ENCODE assay signal across 1 fruit fly cellular context in the genomic region with DNA sequence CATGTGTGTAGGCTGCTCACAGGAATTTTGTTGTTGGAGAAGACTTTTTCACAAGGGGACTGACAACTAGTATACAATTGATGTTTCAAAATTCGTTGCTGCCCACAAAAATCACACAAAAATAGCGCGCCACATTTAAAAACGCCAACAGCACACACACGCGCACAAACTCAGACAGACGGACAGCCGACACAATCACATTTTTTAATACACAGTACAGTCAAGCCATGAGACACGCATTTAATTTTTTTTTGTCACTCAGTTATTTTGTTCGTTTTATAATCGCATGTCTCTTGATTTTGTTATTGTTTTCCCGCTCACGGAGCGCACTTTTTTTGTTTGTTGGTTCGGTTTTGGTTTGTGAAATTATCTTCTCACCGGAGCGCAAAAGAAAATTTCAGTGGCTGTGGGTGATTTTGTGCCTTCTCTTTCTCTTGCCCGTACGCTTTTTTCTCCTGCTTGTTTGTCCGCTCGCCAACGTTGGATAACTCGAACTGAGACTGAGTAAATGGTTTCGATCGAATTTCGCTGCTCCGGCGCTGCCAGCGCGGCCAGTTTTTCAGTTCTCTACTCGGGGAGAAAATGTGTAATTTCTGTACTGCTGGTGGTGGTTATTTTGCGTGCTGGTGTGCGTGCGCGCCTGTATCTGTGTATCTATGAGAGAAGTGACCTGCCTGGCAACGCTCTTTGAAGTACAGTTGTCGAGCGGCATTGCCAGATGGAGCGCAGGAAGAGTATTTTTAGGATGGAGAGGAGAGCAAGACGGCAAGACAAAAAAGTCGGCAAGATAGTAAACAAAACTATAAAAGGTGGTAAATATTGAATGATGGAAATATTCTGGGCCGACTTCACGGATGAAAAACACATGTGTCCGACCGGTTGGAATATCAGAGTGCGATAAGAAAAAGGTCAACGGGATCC.
TF ChIP-seq lines count a peak whose summit lies in the region.

A gene (minus strand): TSS at position 499 of the 921 bp plus-strand sequence.

TF ChIP-seq in whole organism, embryonic, 481 proteins besides CTCF, POLR2A, EP300 and RAD21 (continued from another document):
- peak; percentile 65 for TF ChIP-seq CG15696 (tag; optimal IDR thresholded peaks at IDR 0.05; lab: Kevin White, UChicago)
- TF ChIP-seq pnt (GFP tag; optimal IDR thresholded peaks at IDR 0.05; lab: Kevin White, UChicago) = peak; percentile 13
- TF ChIP-seq H2.0 (GFP tag; IDR thresholded peaks at IDR 0.05; lab: Robert Waterston, UW) = no peak
- TF ChIP-seq Adf1 (GFP tag; IDR thresholded peaks at IDR 0.05; lab: Robert Waterston, UW) = peak; percentile 83
- no peak for TF ChIP-seq trh (GFP tag; optimal IDR thresholded peaks at IDR 0.05; lab: Kevin White, UChicago)
- peak; percentile 84 for TF ChIP-seq CG10431 (GFP tag; optimal IDR thresholded peaks at IDR 0.05; lab: Kevin White, UChicago)
- TF ChIP-seq CG8089 (GFP tag; optimal IDR thresholded peaks at IDR 0.05; lab: Kevin White, UChicago) = no peak
- TF ChIP-seq CG11723 (GFP tag; optimal IDR thresholded peaks at IDR 0.05; lab: Kevin White, UChicago) = peak; percentile 34
- peak in 1 of 2 experiments; percentile 35 for TF ChIP-seq Eip74EF (GFP tag; optimal IDR thresholded peaks at IDR 0.05; lab: Kevin White, UChicago)
- peak; percentile 66 for TF ChIP-seq CG18619 (GFP tag; optimal IDR thresholded peaks at IDR 0.05; lab: Kevin White, UChicago)
- peak; percentile 66 for TF ChIP-seq lbe (GFP tag; optimal IDR thresholded peaks at IDR 0.05; lab: Kevin White, UChicago)
- TF ChIP-seq gcm2 (GFP tag; optimal IDR thresholded peaks at IDR 0.05; lab: Kevin White, UChicago) = no peak
- no peak for TF ChIP-seq CG14050 (GFP tag; IDR thresholded peaks at IDR 0.05; lab: Robert Waterston, UW)
- TF ChIP-seq crc (GFP tag; optimal IDR thresholded peaks at IDR 0.05; lab: Kevin White, UChicago) = no peak
- peak; percentile 21 for TF ChIP-seq chn (GFP tag; optimal IDR thresholded peaks at IDR 0.05; lab: Kevin White, UChicago)
- peak; percentile 49 for TF ChIP-seq CG9932 (GFP tag; IDR thresholded peaks at IDR 0.05; lab: Robert Waterston, UW)
- 0 out of 4 replicates have a peak, but pooled peaks have one; percentile 26 for TF ChIP-seq Dll (GFP tag; IDR thresholded peaks at IDR 0.05; lab: Robert Waterston, UW; ENCODE audit: partially characterized antibody)
- TF ChIP-seq sd (tag; optimal IDR thresholded peaks at IDR 0.05; lab: Kevin White, UChicago) = peak; percentile 68
- peak; percentile 50 for TF ChIP-seq chm (GFP tag; IDR thresholded peaks at IDR 0.05; lab: Robert Waterston, UW)
- TF ChIP-seq bab2 (GFP tag; optimal IDR thresholded peaks at IDR 0.05; lab: Kevin White, UChicago) = peak; percentile 28
- peak; percentile 61 for TF ChIP-seq CG7987 (GFP tag; optimal IDR thresholded peaks at IDR 0.05; lab: Kevin White, UChicago)
- TF ChIP-seq fd96Cb (tag; optimal IDR thresholded peaks at IDR 0.05; lab: Kevin White, UChicago) = no peak
- no peak for TF ChIP-seq usp (GFP tag; optimal IDR thresholded peaks at IDR 0.05; lab: Kevin White, UChicago)
- peak; percentile 54; the same call in 1 of the 2 replicates for TF ChIP-seq CG14014 (GFP tag; IDR thresholded peaks at IDR 0.05; lab: Robert Waterston, UW)
